Worm (Caenorhabditis elegans): ENCODE measurements around the gene C06C6.9.

ce11 chrV:16015652-16016051 is 19.1 kb upstream of the C06C6.9 start, which contains the start of gene str-232:
- TF ChIP-seq ama-1 (optimal IDR thresholded peaks at IDR 0.05) (no peak), unc-62 (GFP tag; optimal IDR thresholded peaks at IDR 0.05) (no peak), nhr-12 (tag; optimal IDR thresholded peaks at IDR 0.05) (no peak)
